Fruit fly (Drosophila melanogaster) whole organism, embryonic: Measurements from ENCODE around the gene CG6106.

Source experiments
- Blimp-1 ChIP-seq: fragments of 200-800 bp; sonication (Bioruptor generic); optimal IDR thresholded peaks from 3 replicates; lab custom pipeline; 2018; ENCODE audit warnings: missing biosample characterization, missing genetic modification characterization, mild to moderate bottlenecking, moderate library complexity, missing genetic modification reagents
- CG1024 ChIP-seq: fragments of 200-800 bp; sonication (Bioruptor generic); IDR thresholded peaks from 2 replicates; pipeline ENCODE4 v1.3.6; 2022; ENCODE audit warnings: missing biosample characterization, missing genetic modification characterization
- CG10321 ChIP-seq: fragments of 200-800 bp; sonication (Bioruptor generic); IDR thresholded peaks from 2 replicates; pipeline ENCODE4 v1.3.6; 2022; ENCODE audit warnings: missing biosample characterization, missing genetic modification characterization
- CG13424 ChIP-seq: fragments of 200-800 bp; sonication (Bioruptor generic); optimal IDR thresholded peaks from 2 replicates; lab custom pipeline; 2019; ENCODE audit warnings: missing biosample characterization, mild to moderate bottlenecking, missing genetic modification characterization, moderate library complexity
- CG13775 ChIP-seq: fragments of 200-800 bp; sonication (Bioruptor generic); optimal IDR thresholded peaks from 3 replicates; lab custom pipeline; 2017; ENCODE audit warnings: missing biosample characterization, mild to moderate bottlenecking, missing genetic modification characterization
- CG1529 ChIP-seq: fragments of 200-800 bp; sonication (Bioruptor generic); optimal IDR thresholded peaks from 3 replicates; lab custom pipeline; 2018; ENCODE audit warnings: missing biosample characterization, missing genetic modification characterization
- CG17361 ChIP-seq: fragments of 200-800 bp; sonication (Bioruptor generic); IDR thresholded peaks from 3 replicates; pipeline ENCODE4 v1.3.6; 2022; ENCODE audit warnings: missing biosample characterization, missing genetic modification characterization
- CG17385 ChIP-seq: fragments of 200-800 bp; sonication (Bioruptor generic); optimal IDR thresholded peaks from 3 replicates; lab custom pipeline; 2018; ENCODE audit warnings: missing biosample characterization, mild to moderate bottlenecking, missing genetic modification characterization
- CG17568 ChIP-seq: fragments of 200-800 bp; sonication (Bioruptor generic); optimal IDR thresholded peaks from 2 replicates; lab custom pipeline; 2018; ENCODE audit warnings: missing biosample characterization, mild to moderate bottlenecking, missing genetic modification characterization, moderate library complexity
- CG17612 ChIP-seq: fragments of 200-800 bp; sonication (Bioruptor generic); IDR thresholded peaks from 2 replicates; pipeline ENCODE4 v1.3.6; 2022; ENCODE audit warnings: missing biosample characterization, missing genetic modification characterization
- CG17829 ChIP-seq: fragments of 200-800 bp; optimal IDR thresholded peaks from 2 replicates; lab custom pipeline; 2019; ENCODE audit warnings: missing biosample characterization, mild to moderate bottlenecking, missing genetic modification characterization, moderate library complexity
- CG2129 ChIP-seq: fragments of 200-800 bp; sonication (Bioruptor generic); IDR thresholded peaks from 2 replicates; pipeline ENCODE4 v1.3.6; 2022; ENCODE audit warnings: missing biosample characterization, missing genetic modification characterization; ENCODE audit not compliant: partially characterized antibody
- CG2202 ChIP-seq: fragments of 200-800 bp; sonication (Bioruptor generic); optimal IDR thresholded peaks from 2 replicates; lab custom pipeline; 2018; ENCODE audit warnings: missing biosample characterization, mild to moderate bottlenecking, missing genetic modification characterization
- CG3065 ChIP-seq: fragments of 200-800 bp; sonication (Bioruptor generic); optimal IDR thresholded peaks from 2 replicates; lab custom pipeline; 2016; ENCODE audit warnings: missing biosample characterization, missing genetic modification characterization
- CG3847 ChIP-seq: fragments of 200-800 bp; sonication (Bioruptor generic); IDR thresholded peaks from 2 replicates; pipeline ENCODE4 v1.3.6; 2022; ENCODE audit warnings: missing biosample characterization, missing genetic modification characterization
- CG4328 ChIP-seq: fragments of 200-800 bp; sonication (Bioruptor generic); optimal IDR thresholded peaks from 3 replicates; lab custom pipeline; 2017; ENCODE audit warnings: missing biosample characterization, missing genetic modification reagents, missing genetic modification characterization
- CG4360 ChIP-seq: fragments of 200-800 bp; sonication (Bioruptor generic); IDR thresholded peaks from 2 replicates; pipeline ENCODE4 v1.3.6; 2022; ENCODE audit warnings: missing biosample characterization, missing genetic modification characterization
- CG4820 ChIP-seq: fragments of 200-800 bp; sonication (Bioruptor generic); optimal IDR thresholded peaks from 3 replicates; lab custom pipeline; 2016; ENCODE audit warnings: missing biosample characterization, missing genetic modification characterization
- CG5245 ChIP-seq: fragments of 200-800 bp; sonication (Bioruptor generic); optimal IDR thresholded peaks from 3 replicates; lab custom pipeline; 2016; ENCODE audit warnings: missing biosample characterization, missing genetic modification characterization
- CG6175 ChIP-seq: fragments of 200-800 bp; sonication (Bioruptor generic); IDR thresholded peaks from 3 replicates; pipeline ENCODE4 v1.3.6; 2022; ENCODE audit warnings: missing biosample characterization, missing genetic modification characterization
- CG7271 ChIP-seq: fragments of 200-800 bp; sonication (Bioruptor generic); optimal IDR thresholded peaks from 2 replicates; lab custom pipeline; 2018; ENCODE audit warnings: missing biosample characterization, mild to moderate bottlenecking, missing genetic modification characterization, moderate library complexity
- CG7963 ChIP-seq: fragments of 200-800 bp; sonication (Bioruptor generic); IDR thresholded peaks from 3 replicates; pipeline ENCODE4 v1.3.6; 2022; ENCODE audit warnings: missing biosample characterization, missing genetic modification characterization; ENCODE audit not compliant: partially characterized antibody
- Dad ChIP-seq: fragments of 200-800 bp; sonication (Bioruptor generic); optimal IDR thresholded peaks from 3 replicates; lab custom pipeline; 2016; ENCODE audit warnings: missing biosample characterization, missing genetic modification characterization
- Dek ChIP-seq: fragments of 200-800 bp; sonication (Bioruptor generic); optimal IDR thresholded peaks from 3 replicates; lab custom pipeline; 2019; ENCODE audit warnings: missing biosample characterization, mild to moderate bottlenecking, missing genetic modification characterization, moderate library complexity
- Ets65A ChIP-seq: fragments of 200-800 bp; sonication (Bioruptor generic); peaks from one replicate; lab custom pipeline; 2016; ENCODE audit warnings: missing biosample characterization, missing genetic modification characterization
- HLH3B ChIP-seq: fragments of 200-800 bp; sonication (Bioruptor generic); IDR thresholded peaks from 2 replicates; pipeline ENCODE4 v1.3.6; 2022; ENCODE audit warnings: missing biosample characterization, missing genetic modification characterization
- Hmx ChIP-seq: fragments of 200-800 bp; sonication (Bioruptor generic); optimal IDR thresholded peaks from 2 replicates; lab custom pipeline; 2016; ENCODE audit warnings: missing biosample characterization, missing genetic modification characterization
- Hr3 ChIP-seq: fragments of 200-800 bp; sonication (Bioruptor generic); optimal IDR thresholded peaks from 3 replicates; lab custom pipeline; 2016; ENCODE audit warnings: missing biosample characterization, missing genetic modification characterization
- Nf-YB ChIP-seq: fragments of 200-800 bp; sonication (Bioruptor generic); optimal IDR thresholded peaks from 3 replicates; lab custom pipeline; 2019; ENCODE audit warnings: missing biosample characterization, mild to moderate bottlenecking, missing genetic modification characterization, moderate library complexity
- Poxn ChIP-seq: fragments of 200-800 bp; sonication (Bioruptor generic); IDR thresholded peaks from 2 replicates; pipeline ENCODE4 v1.3.6; 2022; ENCODE audit warnings: missing biosample characterization, missing genetic modification characterization
- Xrp1 ChIP-seq: fragments of 200-800 bp; sonication (Bioruptor generic); IDR thresholded peaks from 2 replicates; pipeline ENCODE4 v1.3.6; 2022; ENCODE audit warnings: missing biosample characterization, missing genetic modification characterization
- amos ChIP-seq: fragments of 200-800 bp; sonication (Bioruptor generic); IDR thresholded peaks from 2 replicates; pipeline ENCODE4 v1.3.6; 2022; ENCODE audit warnings: missing biosample characterization, missing genetic modification characterization; ENCODE audit not compliant: partially characterized antibody
- ase ChIP-seq: fragments of 200-800 bp; sonication (Bioruptor generic); IDR thresholded peaks from 3 replicates; pipeline ENCODE4 v1.3.6; 2022; ENCODE audit warnings: missing biosample characterization, missing genetic modification characterization
- cad ChIP-seq: fragments of >200 bp; optimal IDR thresholded peaks from 2 replicates; lab custom pipeline; 2017; ENCODE audit warnings: missing biosample characterization, missing genetic modification characterization
- da ChIP-seq: fragments of 200-800 bp; sonication (Bioruptor generic); optimal IDR thresholded peaks from 2 replicates; lab custom pipeline; 2016; ENCODE audit warnings: missing biosample characterization, missing genetic modification characterization
- dimm ChIP-seq: fragments of 200-800 bp; sonication (Bioruptor generic); IDR thresholded peaks from 2 replicates; pipeline ENCODE4 v1.3.6; 2022; ENCODE audit warnings: missing biosample characterization, missing genetic modification characterization
- eve ChIP-seq, 2 experiments: fragments of >200 bp; optimal IDR thresholded peaks; 2 replicates each; lab custom pipeline; 2017; ENCODE audit warnings: missing biosample characterization in 2 of 2, missing genetic modification characterization in 2 of 2
- exex ChIP-seq: fragments of 200-800 bp; sonication (Bioruptor generic); optimal IDR thresholded peaks from 4 replicates; lab custom pipeline; 2018; ENCODE audit warnings: missing biosample characterization, mild to moderate bottlenecking, missing genetic modification characterization, moderate library complexity
- fd3F ChIP-seq: fragments of 200-800 bp; sonication (Bioruptor generic); optimal IDR thresholded peaks from 2 replicates; lab custom pipeline; 2018; ENCODE audit warnings: missing biosample characterization, mild to moderate bottlenecking, missing genetic modification characterization, moderate library complexity
- fu2 ChIP-seq: fragments of 200-800 bp; sonication (Bioruptor generic); optimal IDR thresholded peaks from 2 replicates; lab custom pipeline; 2016; ENCODE audit warnings: missing biosample characterization, missing genetic modification characterization
- her ChIP-seq: fragments of 200-800 bp; sonication (Bioruptor generic); optimal IDR thresholded peaks from 2 replicates; lab custom pipeline; 2016; ENCODE audit warnings: missing biosample characterization, missing genetic modification characterization
- ind ChIP-seq: fragments of 200-800 bp; sonication (Bioruptor generic); optimal IDR thresholded peaks from 3 replicates; lab custom pipeline; 2016; ENCODE audit warnings: missing biosample characterization, missing genetic modification characterization
- ken ChIP-seq: fragments of 200-800 bp; sonication (Bioruptor generic); IDR thresholded peaks from 3 replicates; pipeline ENCODE4 v1.3.6; 2022; ENCODE audit warnings: missing biosample characterization, missing genetic modification characterization
- odd ChIP-seq: fragments of 200-800 bp; sonication (Bioruptor generic); optimal IDR thresholded peaks from 2 replicates; lab custom pipeline; 2017; ENCODE audit warnings: missing biosample characterization, mild to moderate bottlenecking, missing genetic modification characterization
- org-1 ChIP-seq: fragments of 200-800 bp; sonication (Bioruptor generic); optimal IDR thresholded peaks from 2 replicates; lab custom pipeline; 2017; ENCODE audit warnings: missing biosample characterization, missing genetic modification characterization
- slbo ChIP-seq: fragments of 200-800 bp; sonication (Bioruptor generic); IDR thresholded peaks from 2 replicates; pipeline ENCODE4 v1.3.6; 2022; ENCODE audit warnings: missing biosample characterization, missing genetic modification characterization
- slou ChIP-seq: fragments of 200-800 bp; sonication (Bioruptor generic); optimal IDR thresholded peaks from 3 replicates; lab custom pipeline; 2016; ENCODE audit warnings: missing biosample characterization, missing genetic modification characterization
- ssp ChIP-seq: fragments of 200-800 bp; sonication (Bioruptor generic); IDR thresholded peaks from 2 replicates; pipeline ENCODE4 v1.3.6; 2022; ENCODE audit warnings: missing biosample characterization, missing genetic modification characterization
- stc ChIP-seq: fragments of 200-800 bp; sonication (Bioruptor generic); IDR thresholded peaks from 2 replicates; pipeline ENCODE4 v1.3.6; 2022; ENCODE audit warnings: missing biosample characterization, missing genetic modification characterization
- tx ChIP-seq: fragments of 200-800 bp; sonication (Bioruptor generic); optimal IDR thresholded peaks from 2 replicates; lab custom pipeline; 2016; ENCODE audit warnings: missing biosample characterization, missing genetic modification characterization
- zf30C ChIP-seq: fragments of 200-800 bp; sonication (Bioruptor generic); optimal IDR thresholded peaks from 3 replicates; lab custom pipeline; 2018; ENCODE audit warnings: missing biosample characterization, mild to moderate bottlenecking, missing genetic modification characterization
- zfh2 ChIP-seq: fragments of 200-800 bp; sonication (Bioruptor generic); optimal IDR thresholded peaks from 2 replicates; lab custom pipeline; 2016; ENCODE audit warnings: missing biosample characterization, missing genetic modification characterization

CG6106 gene

DNA sequence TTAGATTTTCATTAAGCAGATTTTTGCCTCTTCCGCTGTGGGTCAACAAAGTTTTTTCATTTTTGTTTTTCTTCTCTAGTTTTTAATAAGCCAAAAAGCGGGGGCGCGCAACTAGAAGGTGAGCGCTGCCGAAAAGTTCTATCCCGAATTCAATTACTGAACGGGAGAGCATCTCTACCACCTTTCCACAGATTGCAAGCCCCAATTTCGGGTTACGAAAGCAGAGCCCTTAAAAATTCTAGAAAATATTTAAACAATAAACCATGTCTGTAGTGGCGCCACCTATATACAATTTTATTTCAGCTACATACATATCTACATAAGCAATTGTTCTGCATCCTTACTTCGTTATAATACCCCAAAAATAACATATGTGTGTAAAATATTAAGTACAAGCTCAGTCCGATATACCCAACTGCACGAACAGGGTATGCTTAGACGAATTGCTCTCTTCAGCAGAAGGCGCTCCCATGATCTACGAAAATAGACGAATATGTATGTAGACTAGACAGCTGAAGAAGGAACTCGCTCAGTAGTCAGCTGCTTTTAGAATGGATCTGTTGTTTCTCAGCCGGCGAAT lies at the start of gene CG6106 (continued):
- TF ChIP-seq Nf-YB (GFP tag; lab: Kevin White, UChicago) (no peak), Hmx (GFP tag; lab: Kevin White, UChicago) (no peak), amos (GFP tag; lab: Robert Waterston, UW) (no peak), CG7963 (no peak), ase (GFP tag; lab: Robert Waterston, UW) (no peak), stc (no peak), CG10321 (GFP tag; lab: Robert Waterston, UW) (no peak), ind (GFP tag; lab: Kevin White, UChicago) (peak; percentile 30), her (GFP tag; lab: Kevin White, UChicago) (no peak), fu2 (GFP tag; lab: Kevin White, UChicago) (no peak), fd3F (GFP tag; lab: Kevin White, UChicago) (no peak), eve (GFP tag; optimal IDR thresholded peaks at IDR 0.05; lab: Kevin White, UChicago) (peak in 1 of 2 experiments; percentile 57), CG13424 (tag; lab: Kevin White, UChicago) (peak; percentile 39), org-1 (GFP tag; lab: Kevin White, UChicago) (no peak), CG5245 (no peak), zf30C (GFP tag; lab: Kevin White, UChicago) (no peak), CG4360 (GFP tag; lab: Robert Waterston, UW) (no peak), CG17612 (GFP tag; lab: Robert Waterston, UW) (no peak), Ets65A (peak; percentile 90), cad (GFP tag; lab: Kevin White, UChicago) (no peak), dimm (GFP tag; lab: Robert Waterston, UW) (no peak), odd (GFP tag; lab: Kevin White, UChicago) (no peak), CG6175 (GFP tag; lab: Robert Waterston, UW) (no peak), CG7271 (no peak), CG17385 (GFP tag; lab: Kevin White, UChicago) (peak; percentile 8), exex (tag; lab: Kevin White, UChicago) (no peak), Dad (no peak), CG2202 (tag; lab: Kevin White, UChicago) (no peak), CG17568 (GFP tag; lab: Kevin White, UChicago) (no peak), Hr3 (GFP tag; lab: Kevin White, UChicago) (no peak), ssp (GFP tag; lab: Robert Waterston, UW) (0 out of 2 replicates have a peak, but pooled peaks have one; percentile 12), Blimp-1 (peak; percentile 4), CG4328 (GFP tag; lab: Kevin White, UChicago) (no peak), HLH3B (GFP tag; lab: Robert Waterston, UW) (peak; percentile 34; the same call in 1 of the 2 replicates), CG3065 (GFP tag; lab: Kevin White, UChicago) (no peak), CG1529 (no peak), slou (GFP tag; lab: Kevin White, UChicago) (no peak), CG3847 (GFP tag; lab: Robert Waterston, UW) (no peak), Dek (tag; lab: Kevin White, UChicago) (no peak), CG13775 (GFP tag; lab: Kevin White, UChicago) (no peak), CG1024 (GFP tag; lab: Robert Waterston, UW) (no peak), zfh2 (GFP tag; lab: Kevin White, UChicago) (no peak), da (GFP tag; lab: Kevin White, UChicago) (no peak), CG2129 (no peak), ken (GFP tag; lab: Robert Waterston, UW) (0 out of 3 replicates have a peak, but pooled peaks have one; percentile 21), slbo (GFP tag; lab: Robert Waterston, UW) (peak; percentile 10; the same call in 1 of the 2 replicates), Poxn (GFP tag; lab: Robert Waterston, UW) (no peak), CG17361 (GFP tag; lab: Robert Waterston, UW) (0 out of 3 replicates have a peak, but pooled peaks have one; percentile 32), CG17829 (tag; lab: Kevin White, UChicago) (no peak), CG4820 (peak; percentile 21), tx (GFP tag; lab: Kevin White, UChicago) (no peak), Xrp1 (GFP tag; lab: Robert Waterston, UW) (peak; percentile 18; the same call in 1 of the 2 replicates)
